Worm (Caenorhabditis elegans) whole organism, early embryonic: ENCODE data around the gene tpk-1.

Experiments
- ama-1 ChIP-seq: fragments of 150-350 bp; optimal IDR thresholded peaks from 2 replicates; lab custom pipeline; 2014
- ceh-13 ChIP-seq: fragments of 200-800 bp; sonication (Bioruptor generic); optimal IDR thresholded peaks from 2 replicates; lab custom pipeline; 2018; ENCODE audit warnings: mild to moderate bottlenecking, missing genetic modification characterization, missing compliant biosample characterization
- flt-1 ChIP-seq: fragments of 200-800 bp; sonication (Bioruptor generic); IDR thresholded peaks from 2 replicates; pipeline ENCODE4 v1.3.6; 2022; ENCODE audit warnings: missing genetic modification characterization, missing compliant biosample characterization
- hmbx-1 ChIP-seq: sonication (generic microtip); optimal IDR thresholded peaks from 2 replicates; lab custom pipeline; 2016; ENCODE audit warnings: mild to moderate bottlenecking, missing genetic modification characterization, missing compliant biosample characterization
- tra-4 ChIP-seq: sonication (generic microtip); optimal IDR thresholded peaks from 2 replicates; lab custom pipeline; 2017; ENCODE audit warnings: missing genetic modification characterization, missing compliant biosample characterization

DNA sequence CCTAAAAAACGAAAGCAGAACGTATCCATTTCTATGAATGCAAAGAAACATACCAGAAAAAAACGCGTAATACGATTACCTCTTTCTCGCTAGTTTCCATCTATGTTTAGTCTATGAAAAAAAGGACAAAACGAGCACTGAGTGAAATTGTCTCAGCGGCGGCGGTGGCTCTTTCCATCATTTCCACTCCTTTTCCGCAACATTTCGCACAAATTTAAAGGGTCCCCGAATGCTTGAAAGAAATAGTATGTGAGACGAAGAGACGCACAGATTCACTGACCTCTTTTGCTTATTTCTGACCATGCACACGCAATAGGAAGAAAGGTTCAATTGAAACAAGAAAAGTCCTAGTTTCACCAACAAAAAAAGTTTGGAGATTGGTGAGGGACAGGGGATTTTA, 34.3 kb downstream of the tpk-1 start:
- TF ChIP-seq ama-1 (lab: Kevin White, UChicago) (no peak), hmbx-1 (no peak), ceh-13 (no peak), flt-1 (GFP tag; lab: Robert Waterston, UW) (no peak), tra-4 (tag; lab: Kevin White, UChicago) (no peak)
